Worm (Caenorhabditis elegans) whole organism, midembryonic: Measurements from ENCODE around the gene T28C6.3.
"Not testable (repeated sequence)": the region's sequence is repeated elsewhere in the genome, so short reads cannot be mapped to it uniquely, and the experiment has no call there.

ENCODE experiments used
- flt-1 ChIP-seq: fragments of 200-800 bp; sonication (Bioruptor generic); IDR thresholded peaks from 2 replicates; pipeline ENCODE4 v1.3.6; 2022; ENCODE audit warnings: missing genetic modification characterization, missing compliant biosample characterization
- tab-1 ChIP-seq: fragments of 200-800 bp; sonication (Bioruptor generic); IDR thresholded peaks from 2 replicates; pipeline ENCODE4 v1.3.6; 2022; ENCODE audit warnings: missing genetic modification characterization, missing compliant biosample characterization
- ztf-23 ChIP-seq: fragments of 200-800 bp; sonication (Bioruptor generic); IDR thresholded peaks from 2 replicates; pipeline ENCODE4 v1.3.6; 2022; ENCODE audit warnings: missing genetic modification reagents, missing genetic modification characterization, missing compliant biosample characterization

ce11 chrIV:8788048-8788447, 32.1 kb upstream of the T28C6.3 start, which contains the start of gene C33D9.10:
- not testable (repeated sequence) for TF ChIP-seq flt-1; ztf-23; tab-1 (GFP tag; lab: Robert Waterston, UW)
